1 fruit fly cellular context compared by ENCODE assay signal in the genomic region with DNA sequence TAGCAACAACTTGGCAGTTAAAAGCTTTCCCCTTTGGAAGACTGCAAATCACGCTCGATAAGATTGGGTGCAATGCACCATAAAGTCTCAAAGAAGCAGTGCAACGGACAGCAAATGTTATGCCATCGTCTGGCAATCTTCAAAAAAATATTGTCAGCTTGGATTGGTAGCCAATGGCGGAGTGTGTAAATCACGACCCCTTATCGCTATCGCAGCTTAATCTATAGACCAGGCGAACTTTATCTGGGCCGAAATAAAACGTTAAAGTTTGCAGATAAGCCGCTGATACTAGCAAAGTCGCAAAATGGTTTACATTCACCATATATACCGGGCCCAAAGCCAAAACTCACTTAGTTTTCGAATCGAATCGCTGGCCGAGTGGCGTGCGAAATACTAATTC.
TF ChIP-seq lines count a peak whose summit lies in the region.

Gene CG31198, plus strand, starts transcription at position 351 of the 400 bp plus-strand sequence.

TF ChIP-seq in whole organism, embryonic, 481 proteins besides CTCF, POLR2A, EP300 and RAD21 (continued from another document):
- peak; percentile 62; the same call in 1 of the 2 replicates for TF ChIP-seq sens-2 (GFP tag; IDR thresholded peaks at IDR 0.05; lab: Robert Waterston, UW)
- TF ChIP-seq hth (optimal IDR thresholded peaks at IDR 0.05; lab: Kevin White, UChicago) = no peak
- TF ChIP-seq al (GFP tag; IDR thresholded peaks at IDR 0.05; lab: Robert Waterston, UW) = no peak
- no peak for TF ChIP-seq sc (optimal IDR thresholded peaks at IDR 0.05; lab: Kevin White, UChicago)
- TF ChIP-seq sc (GFP tag; optimal IDR thresholded peaks at IDR 0.05; lab: Kevin White, UChicago) = no peak
- TF ChIP-seq CG11247 (GFP tag; IDR thresholded peaks at IDR 0.05; lab: Robert Waterston, UW) = no peak
- TF ChIP-seq insv (GFP tag; optimal IDR thresholded peaks at IDR 0.05; lab: Kevin White, UChicago) = no peak
- no peak for TF ChIP-seq wor (GFP tag; IDR thresholded peaks at IDR 0.05; lab: Robert Waterston, UW)
- TF ChIP-seq CG6272 (GFP tag; IDR thresholded peaks at IDR 0.05; lab: Robert Waterston, UW) = no peak
- TF ChIP-seq CG14965 (GFP tag; optimal IDR thresholded peaks at IDR 0.05; lab: Kevin White, UChicago; ENCODE audit: borderline replicate concordance) = no peak
- TF ChIP-seq pita (GFP tag; optimal IDR thresholded peaks at IDR 0.05; lab: Kevin White, UChicago) = no peak
- TF ChIP-seq Spps (tag; optimal IDR thresholded peaks at IDR 0.05; lab: Kevin White, UChicago) = no peak
- no peak for TF ChIP-seq ab (GFP tag; optimal IDR thresholded peaks at IDR 0.05; lab: Kevin White, UChicago)
- TF ChIP-seq CG15011 (GFP tag; optimal IDR thresholded peaks at IDR 0.05; lab: Kevin White, UChicago) = no peak
- no peak for TF ChIP-seq CG10462 (GFP tag; optimal IDR thresholded peaks at IDR 0.05; lab: Kevin White, UChicago)
- no peak for TF ChIP-seq CG9876 (GFP tag; optimal IDR thresholded peaks at IDR 0.05; lab: Kevin White, UChicago)
- no peak for TF ChIP-seq br (optimal IDR thresholded peaks at IDR 0.05; lab: Kevin White, UChicago)
